Fruit fly (Drosophila melanogaster): Measurements from ENCODE around the gene CG31643.

The CG31643 gene

DNA sequence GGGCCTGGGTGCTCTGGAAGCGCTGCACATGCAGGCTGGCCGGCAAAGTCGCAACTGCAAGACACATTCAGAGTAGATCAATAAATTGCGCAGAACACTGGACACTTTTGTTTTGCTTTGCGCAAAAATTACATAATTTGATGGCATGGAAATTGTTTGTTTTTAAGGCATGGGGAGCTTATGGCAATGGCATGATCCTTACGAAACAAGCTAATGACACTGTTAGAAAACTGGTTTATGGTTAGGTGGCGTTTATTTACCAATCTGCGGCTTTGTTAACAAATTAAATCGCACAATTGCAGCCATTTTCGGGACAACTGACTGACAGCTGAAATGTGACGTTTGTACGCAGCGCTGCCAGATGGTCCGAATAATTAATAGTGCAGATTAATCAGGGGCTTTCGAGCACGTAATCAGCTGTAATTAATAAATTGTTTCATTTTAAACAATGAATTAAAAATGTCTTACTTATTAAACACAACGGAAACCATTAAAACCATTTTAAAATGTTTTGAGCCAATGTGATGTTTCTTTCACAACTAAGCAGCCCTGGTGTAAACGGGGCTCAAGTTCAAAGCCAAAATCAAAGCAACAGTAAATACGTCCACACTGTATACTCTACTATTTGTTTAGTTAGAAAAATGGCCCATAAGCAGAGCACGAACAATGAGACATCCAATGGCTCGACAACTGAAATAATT, 24.6 kb downstream of the CG31643 start, which contains the start of the genes ND-51 and CG13994 (continued):
- TF ChIP-seq Fer3 (tag; optimal IDR thresholded peaks at IDR 0.05) (peak; percentile 83), Oaz (GFP tag; IDR thresholded peaks at IDR 0.05) (peak; percentile 70), CG32767 (GFP tag; IDR thresholded peaks at IDR 0.05) (peak; percentile 59; the same call in 1 of the 2 replicates), ato (GFP tag; IDR thresholded peaks at IDR 0.05; ENCODE audit: partially characterized antibody) (no peak), gcm2 (GFP tag; optimal IDR thresholded peaks at IDR 0.05) (peak; percentile 2), CG13287 (GFP tag; IDR thresholded peaks at IDR 0.05; ENCODE audit: partially characterized antibody) (peak; percentile 52; the same call in 1 of the 2 replicates), Nf-YB (GFP tag; optimal IDR thresholded peaks at IDR 0.05) (peak; percentile 53), pum (GFP tag; optimal IDR thresholded peaks at IDR 0.05) (peak; percentile 90), ab (GFP tag; optimal IDR thresholded peaks at IDR 0.05) (peak; percentile 1), nerfin-2 (GFP tag; IDR thresholded peaks at IDR 0.05; ENCODE audit: partially characterized antibody) (no peak), NC2α (GFP tag; optimal IDR thresholded peaks at IDR 0.05) (peak; percentile 55), phol (tag; optimal IDR thresholded peaks at IDR 0.05) (peak; percentile 95), slou (GFP tag; optimal IDR thresholded peaks at IDR 0.05) (peak; percentile 84), CG12659 (GFP tag; optimal IDR thresholded peaks at IDR 0.05) (peak; percentile 93), insv (GFP tag; optimal IDR thresholded peaks at IDR 0.05) (peak in 1 of 2 experiments; percentile 68), CG33213 (GFP tag; optimal IDR thresholded peaks at IDR 0.05) (peak; percentile 77), CG32772 (GFP tag; IDR thresholded peaks at IDR 0.05) (peak; percentile 71), NfI (GFP tag; optimal IDR thresholded peaks at IDR 0.05) (peak; percentile 87), Poxn (GFP tag; IDR thresholded peaks at IDR 0.05) (0 out of 2 replicates have a peak, but pooled peaks have one; percentile 54), ase (GFP tag; IDR thresholded peaks at IDR 0.05) (peak; percentile 80), Sox100B (GFP tag; optimal IDR thresholded peaks at IDR 0.05) (no peak), sisA (GFP tag; IDR thresholded peaks at IDR 0.05) (peak; percentile 86), MBD-R2 (GFP tag; IDR thresholded peaks at IDR 0.05) (peak; percentile 86), gsb-n (tag; optimal IDR thresholded peaks at IDR 0.05) (no peak), p53 (GFP tag; optimal IDR thresholded peaks at IDR 0.05) (peak; percentile 72), CG3995 (GFP tag; optimal IDR thresholded peaks at IDR 0.05) (peak; percentile 46), CG8089 (GFP tag; optimal IDR thresholded peaks at IDR 0.05) (peak; percentile 73), Ets97D (GFP tag; optimal IDR thresholded peaks at IDR 0.05) (peak; percentile 93), BtbVII (GFP tag; optimal IDR thresholded peaks at IDR 0.05) (peak; percentile 55), crc (GFP tag; optimal IDR thresholded peaks at IDR 0.05) (peak; percentile 71), CG13296 (GFP tag; optimal IDR thresholded peaks at IDR 0.05) (peak; percentile 80), CG10543 (GFP tag; optimal IDR thresholded peaks at IDR 0.05) (peak; percentile 88), sd (tag; optimal IDR thresholded peaks at IDR 0.05) (no peak), CG6791 (GFP tag; IDR thresholded peaks at IDR 0.05; ENCODE audit: partially characterized antibody) (no peak), cg (GFP tag; optimal IDR thresholded peaks at IDR 0.05) (no peak), sim (GFP tag; IDR thresholded peaks at IDR 0.05) (0 out of 2 replicates have a peak, but pooled peaks have one; percentile 16), ewg (GFP tag; optimal IDR thresholded peaks at IDR 0.05) (peak; percentile 87), CG17612 (GFP tag; IDR thresholded peaks at IDR 0.05) (0 out of 2 replicates have a peak, but pooled peaks have one; percentile 33), Meics (GFP tag; optimal IDR thresholded peaks at IDR 0.05) (peak; percentile 79), D19B (GFP tag; optimal IDR thresholded peaks at IDR 0.05) (peak; percentile 63), CG1024 (GFP tag; IDR thresholded peaks at IDR 0.05) (peak; percentile 82), Camta (GFP tag; optimal IDR thresholded peaks at IDR 0.05) (peak; percentile 88), Kr (GFP tag; optimal IDR thresholded peaks at IDR 0.05) (no peak), CG7357 (GFP tag; IDR thresholded peaks at IDR 0.05) (peak; percentile 73), gro (GFP tag; optimal IDR thresholded peaks at IDR 0.05) (peak; percentile 87), lilli (GFP tag; optimal IDR thresholded peaks at IDR 0.05) (peak; percentile 93), Hsf (GFP tag; optimal IDR thresholded peaks at IDR 0.05) (peak; percentile 91), knrl (GFP tag; IDR thresholded peaks at IDR 0.05; ENCODE audit: partially characterized antibody) (peak; percentile 50; the same call in 2 of the 3 replicates), CG30020 (tag; optimal IDR thresholded peaks at IDR 0.05) (peak; percentile 97)

All from whole organism, embryonic.